Comparison of ENCODE assay signal across 1 fruit fly cellular context in the genomic region with DNA sequence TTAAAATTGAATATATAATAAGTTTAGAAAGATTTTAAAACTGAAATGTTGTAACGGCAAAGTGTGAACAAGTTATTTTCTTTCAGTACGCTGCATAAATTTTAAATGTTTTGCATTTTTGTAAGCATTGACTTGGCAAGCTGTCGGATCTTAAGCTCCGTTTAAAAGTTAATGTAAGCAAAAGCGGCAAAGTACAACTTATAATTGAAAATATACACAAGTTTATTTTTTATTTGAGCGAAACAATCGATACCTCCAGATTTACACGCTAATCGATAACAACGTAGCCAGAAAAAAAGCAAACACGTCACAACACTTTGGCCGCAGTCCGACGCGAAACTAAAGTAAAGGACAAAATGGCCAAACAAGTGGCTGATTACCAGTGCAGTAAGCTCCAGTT.
TF ChIP-seq lines count a peak whose summit lies in the region.

TSS of gene Catsup (plus strand) at position 273 of the 400 bp plus-strand sequence.

TF ChIP-seq in whole organism, embryonic, 481 proteins besides CTCF, POLR2A, EP300 and RAD21 (continued from another document):
- TF ChIP-seq Doc3 (GFP tag; IDR thresholded peaks at IDR 0.05; lab: Robert Waterston, UW; ENCODE audit: partially characterized antibody): peak; percentile 78
- TF ChIP-seq jing (GFP tag; optimal IDR thresholded peaks at IDR 0.05; lab: Kevin White, UChicago): no peak
- TF ChIP-seq CG1792 (GFP tag; optimal IDR thresholded peaks at IDR 0.05; lab: Kevin White, UChicago): no peak
- TF ChIP-seq zen2 (GFP tag; IDR thresholded peaks at IDR 0.05; lab: Robert Waterston, UW; ENCODE audit: partially characterized antibody): peak; percentile 43; the same call in 1 of the 3 replicates
- no peak for TF ChIP-seq Gug (GFP tag; IDR thresholded peaks at IDR 0.05; lab: Robert Waterston, UW)
- TF ChIP-seq kni (GFP tag; optimal IDR thresholded peaks at IDR 0.05; lab: Kevin White, UChicago): no peak
- TF ChIP-seq Sin3A (optimal IDR thresholded peaks at IDR 0.05; lab: Kevin White, UChicago): peak; percentile 20
- peak; percentile 69 for TF ChIP-seq Dref (GFP tag; IDR thresholded peaks at IDR 0.05; lab: Robert Waterston, UW)
- TF ChIP-seq hkb (optimal IDR thresholded peaks at IDR 0.05; lab: Kevin White, UChicago): no peak
- no peak for TF ChIP-seq hkb (GFP tag; IDR thresholded peaks at IDR 0.05; lab: Robert Waterston, UW)
- peak; percentile 17 for TF ChIP-seq phol (tag; optimal IDR thresholded peaks at IDR 0.05; lab: Kevin White, UChicago)
- TF ChIP-seq CG8944 (GFP tag; optimal IDR thresholded peaks at IDR 0.05; lab: Kevin White, UChicago): no peak
- no peak for TF ChIP-seq CG8388 (GFP tag; optimal IDR thresholded peaks at IDR 0.05; lab: Kevin White, UChicago)
- TF ChIP-seq Poxn (GFP tag; IDR thresholded peaks at IDR 0.05; lab: Robert Waterston, UW): no peak
- TF ChIP-seq Dp (GFP tag; optimal IDR thresholded peaks at IDR 0.05; lab: Kevin White, UChicago): peak; percentile 21
- TF ChIP-seq Ptx1 (GFP tag; IDR thresholded peaks at IDR 0.05; lab: Robert Waterston, UW): no peak
- peak; percentile 33 for TF ChIP-seq CG10267 (tag; optimal IDR thresholded peaks at IDR 0.05; lab: Kevin White, UChicago)
- no peak for TF ChIP-seq CG18011 (GFP tag; optimal IDR thresholded peaks at IDR 0.05; lab: Kevin White, UChicago)
- TF ChIP-seq PHDP (tag; optimal IDR thresholded peaks at IDR 0.05; lab: Kevin White, UChicago): no peak
- TF ChIP-seq MESR4 (GFP tag; optimal IDR thresholded peaks at IDR 0.05; lab: Kevin White, UChicago): peak; percentile 54
- no peak for TF ChIP-seq CG18764 (GFP tag; optimal IDR thresholded peaks at IDR 0.05; lab: Kevin White, UChicago)
- no peak for TF ChIP-seq CG6689 (GFP tag; IDR thresholded peaks at IDR 0.05; lab: Robert Waterston, UW)
- TF ChIP-seq HLH3B (GFP tag; IDR thresholded peaks at IDR 0.05; lab: Robert Waterston, UW): no peak
- TF ChIP-seq CG9609 (GFP tag; optimal IDR thresholded peaks at IDR 0.05; lab: Kevin White, UChicago): no peak
- no peak for TF ChIP-seq pb (GFP tag; optimal IDR thresholded peaks at IDR 0.05; lab: Kevin White, UChicago)
- peak; percentile 81 for TF ChIP-seq Scr (GFP tag; IDR thresholded peaks at IDR 0.05; lab: Robert Waterston, UW; ENCODE audit: partially characterized antibody)
- no peak for TF ChIP-seq Sry-β (GFP tag; optimal IDR thresholded peaks at IDR 0.05; lab: Kevin White, UChicago)
- peak; percentile 59 for TF ChIP-seq amos (GFP tag; IDR thresholded peaks at IDR 0.05; lab: Robert Waterston, UW; ENCODE audit: partially characterized antibody)
- TF ChIP-seq Awh (GFP tag; IDR thresholded peaks at IDR 0.05; lab: Robert Waterston, UW): no peak
- TF ChIP-seq HLH4C (GFP tag; IDR thresholded peaks at IDR 0.05; lab: Robert Waterston, UW; ENCODE audit: partially characterized antibody): peak; percentile 77
- TF ChIP-seq CG10366 (GFP tag; IDR thresholded peaks at IDR 0.05; lab: Robert Waterston, UW): no peak
- TF ChIP-seq CG10543 (GFP tag; optimal IDR thresholded peaks at IDR 0.05; lab: Kevin White, UChicago): no peak
- no peak for TF ChIP-seq Dfd (GFP tag; optimal IDR thresholded peaks at IDR 0.05; lab: Kevin White, UChicago)
- TF ChIP-seq ssp (GFP tag; IDR thresholded peaks at IDR 0.05; lab: Robert Waterston, UW): peak; percentile 74
- no peak for TF ChIP-seq sima (GFP tag; optimal IDR thresholded peaks at IDR 0.05; lab: Kevin White, UChicago)
- TF ChIP-seq CG7786 (GFP tag; optimal IDR thresholded peaks at IDR 0.05; lab: Kevin White, UChicago): no peak
- peak; percentile 21 for TF ChIP-seq CG9437 (GFP tag; optimal IDR thresholded peaks at IDR 0.05; lab: Kevin White, UChicago)
- TF ChIP-seq vfl (GFP tag; optimal IDR thresholded peaks at IDR 0.05; lab: Kevin White, UChicago): no peak
- no peak for TF ChIP-seq gcm2 (GFP tag; optimal IDR thresholded peaks at IDR 0.05; lab: Kevin White, UChicago)
- TF ChIP-seq ato (GFP tag; IDR thresholded peaks at IDR 0.05; lab: Robert Waterston, UW; ENCODE audit: partially characterized antibody): 0 out of 2 replicates have a peak, but pooled peaks have one; percentile 18
- no peak for TF ChIP-seq eve (GFP tag; optimal IDR thresholded peaks at IDR 0.05; lab: Kevin White, UChicago)
- TF ChIP-seq stwl (tag; optimal IDR thresholded peaks at IDR 0.05; lab: Kevin White, UChicago): peak; percentile 59
- no peak for TF ChIP-seq CG13624 (GFP tag; optimal IDR thresholded peaks at IDR 0.05; lab: Kevin White, UChicago)
- no peak for TF ChIP-seq CG34422 (GFP tag; IDR thresholded peaks at IDR 0.05; lab: Robert Waterston, UW)
- TF ChIP-seq YL-1 (GFP tag; optimal IDR thresholded peaks at IDR 0.05; lab: Kevin White, UChicago): peak; percentile 52
- peak; percentile 6 for TF ChIP-seq CG1603 (tag; optimal IDR thresholded peaks at IDR 0.05; lab: Kevin White, UChicago)
- no peak for TF ChIP-seq Kr (GFP tag; optimal IDR thresholded peaks at IDR 0.05; lab: Kevin White, UChicago)
- TF ChIP-seq CG13287 (GFP tag; IDR thresholded peaks at IDR 0.05; lab: Robert Waterston, UW; ENCODE audit: partially characterized antibody): peak; percentile 84
- TF ChIP-seq CrebB (tag; optimal IDR thresholded peaks at IDR 0.05; lab: Kevin White, UChicago): no peak
- TF ChIP-seq Med (GFP tag; lab: Kevin White, UChicago): peak; percentile 29
- peak; percentile 85 for TF ChIP-seq Dll (GFP tag; IDR thresholded peaks at IDR 0.05; lab: Robert Waterston, UW; ENCODE audit: partially characterized antibody)
- TF ChIP-seq bab2 (GFP tag; optimal IDR thresholded peaks at IDR 0.05; lab: Kevin White, UChicago): no peak
- TF ChIP-seq CG3726 (GFP tag; IDR thresholded peaks at IDR 0.05; lab: Robert Waterston, UW): no peak
- TF ChIP-seq CG14860 (GFP tag; IDR thresholded peaks at IDR 0.05; lab: Robert Waterston, UW; ENCODE audit: partially characterized antibody): peak; percentile 47; the same call in 2 of the 3 replicates
- TF ChIP-seq nerfin-2 (GFP tag; IDR thresholded peaks at IDR 0.05; lab: Robert Waterston, UW; ENCODE audit: partially characterized antibody): peak; percentile 56; the same call in 1 of the 2 replicates
- no peak for TF ChIP-seq dmrt11E (tag; optimal IDR thresholded peaks at IDR 0.05; lab: Kevin White, UChicago)
- TF ChIP-seq trem (tag; optimal IDR thresholded peaks at IDR 0.05; lab: Kevin White, UChicago): peak; percentile 16
- TF ChIP-seq CG10654 (GFP tag; optimal IDR thresholded peaks at IDR 0.05; lab: Kevin White, UChicago): no peak
- TF ChIP-seq CG14710 (tag; optimal IDR thresholded peaks at IDR 0.05; lab: Kevin White, UChicago): peak; percentile 22
- no peak for TF ChIP-seq repo (GFP tag; optimal IDR thresholded peaks at IDR 0.05; lab: Kevin White, UChicago)
- TF ChIP-seq Sry-δ (GFP tag; optimal IDR thresholded peaks at IDR 0.05; lab: Kevin White, UChicago): peak; percentile 61
- TF ChIP-seq CG15269 (tag; optimal IDR thresholded peaks at IDR 0.05; lab: Kevin White, UChicago): no peak
- no peak; the same call in 1 of the 2 replicates for TF ChIP-seq CG2129 (GFP tag; IDR thresholded peaks at IDR 0.05; lab: Robert Waterston, UW; ENCODE audit: partially characterized antibody)
- TF ChIP-seq CG31388 (GFP tag; optimal IDR thresholded peaks at IDR 0.05; lab: Kevin White, UChicago): no peak
- no peak for TF ChIP-seq run (tag; optimal IDR thresholded peaks at IDR 0.05; lab: Kevin White, UChicago)
- no peak for TF ChIP-seq Abd-B (GFP tag; optimal IDR thresholded peaks at IDR 0.05; lab: Kevin White, UChicago)
- TF ChIP-seq hbn (GFP tag; IDR thresholded peaks at IDR 0.05; lab: Robert Waterston, UW; ENCODE audit: partially characterized antibody): peak; percentile 67
- no peak for TF ChIP-seq Ada2b (GFP tag; IDR thresholded peaks at IDR 0.05; lab: Robert Waterston, UW)
- TF ChIP-seq CG2116 (GFP tag; optimal IDR thresholded peaks at IDR 0.05; lab: Kevin White, UChicago): peak; percentile 74
- TF ChIP-seq CG16813 (GFP tag; IDR thresholded peaks at IDR 0.05; lab: Robert Waterston, UW; ENCODE audit: partially characterized antibody): peak; percentile 63; the same call in 2 of the 3 replicates
- peak; percentile 14; the same call in 1 of the 3 replicates for TF ChIP-seq row (GFP tag; IDR thresholded peaks at IDR 0.05; lab: Robert Waterston, UW)
- peak; percentile 70 for TF ChIP-seq Bgb (GFP tag; IDR thresholded peaks at IDR 0.05; lab: Robert Waterston, UW; ENCODE audit: partially characterized antibody)
- peak; percentile 73 for TF ChIP-seq BEAF-32 (GFP tag; optimal IDR thresholded peaks at IDR 0.05; lab: Kevin White, UChicago)
- no peak for TF ChIP-seq CG3995 (GFP tag; optimal IDR thresholded peaks at IDR 0.05; lab: Kevin White, UChicago)
- peak; percentile 78 for TF ChIP-seq CG30020 (tag; optimal IDR thresholded peaks at IDR 0.05; lab: Kevin White, UChicago)
- no peak for TF ChIP-seq TFAM (GFP tag; optimal IDR thresholded peaks at IDR 0.05; lab: Kevin White, UChicago)
- TF ChIP-seq Mrtf (GFP tag; IDR thresholded peaks at IDR 0.05; lab: Robert Waterston, UW): no peak
- TF ChIP-seq Fer2 (tag; optimal IDR thresholded peaks at IDR 0.05; lab: Kevin White, UChicago): no peak
- peak; percentile 72 for TF ChIP-seq sens (GFP tag; lab: Kevin White, UChicago)
- no peak for TF ChIP-seq Dip2 (GFP tag; IDR thresholded peaks at IDR 0.05; lab: Robert Waterston, UW)
- TF ChIP-seq inv (GFP tag; IDR thresholded peaks at IDR 0.05; lab: Robert Waterston, UW; ENCODE audit: partially characterized antibody): peak; percentile 61
- TF ChIP-seq pzg (GFP tag; optimal IDR thresholded peaks at IDR 0.05; lab: Kevin White, UChicago): peak; percentile 29
- TF ChIP-seq luna (GFP tag; optimal IDR thresholded peaks at IDR 0.05; lab: Kevin White, UChicago): no peak
- no peak for TF ChIP-seq CG13424 (tag; optimal IDR thresholded peaks at IDR 0.05; lab: Kevin White, UChicago)
- no peak for TF ChIP-seq p53 (GFP tag; optimal IDR thresholded peaks at IDR 0.05; lab: Kevin White, UChicago)
- no peak for TF ChIP-seq CG15696 (tag; optimal IDR thresholded peaks at IDR 0.05; lab: Kevin White, UChicago)
- TF ChIP-seq CG6791 (GFP tag; IDR thresholded peaks at IDR 0.05; lab: Robert Waterston, UW; ENCODE audit: partially characterized antibody): peak; percentile 76
- TF ChIP-seq C15 (GFP tag; IDR thresholded peaks at IDR 0.05; lab: Robert Waterston, UW): no peak
- TF ChIP-seq sna (GFP tag; IDR thresholded peaks at IDR 0.05; lab: Robert Waterston, UW; ENCODE audit: partially characterized antibody): peak; percentile 78
- TF ChIP-seq CG10431 (GFP tag; optimal IDR thresholded peaks at IDR 0.05; lab: Kevin White, UChicago): no peak
- TF ChIP-seq CG7745 (tag; optimal IDR thresholded peaks at IDR 0.05; lab: Kevin White, UChicago): no peak
- TF ChIP-seq CG4617 (GFP tag; optimal IDR thresholded peaks at IDR 0.05; lab: Kevin White, UChicago; ENCODE audit: borderline replicate concordance): peak; percentile 17
- no peak for TF ChIP-seq CG4730 (GFP tag; IDR thresholded peaks at IDR 0.05; lab: Robert Waterston, UW)
- TF ChIP-seq Fer3 (tag; optimal IDR thresholded peaks at IDR 0.05; lab: Kevin White, UChicago): no peak
- peak; percentile 71 for TF ChIP-seq MBD-R2 (GFP tag; IDR thresholded peaks at IDR 0.05; lab: Robert Waterston, UW)
- no peak for TF ChIP-seq CG4282 (GFP tag; optimal IDR thresholded peaks at IDR 0.05; lab: Kevin White, UChicago)
- no peak; the same call in 2 of the 3 replicates for TF ChIP-seq mld (GFP tag; IDR thresholded peaks at IDR 0.05; lab: Robert Waterston, UW; ENCODE audit: partially characterized antibody)
- TF ChIP-seq CG32767 (GFP tag; IDR thresholded peaks at IDR 0.05; lab: Robert Waterston, UW): no peak
- no peak for TF ChIP-seq ranshi (GFP tag; IDR thresholded peaks at IDR 0.05; lab: Robert Waterston, UW)
- TF ChIP-seq CG17359 (tag; optimal IDR thresholded peaks at IDR 0.05; lab: Kevin White, UChicago): no peak
- TF ChIP-seq Myb (GFP tag; optimal IDR thresholded peaks at IDR 0.05; lab: Kevin White, UChicago): peak; percentile 46
- TF ChIP-seq B-H2 (GFP tag; optimal IDR thresholded peaks at IDR 0.05; lab: Kevin White, UChicago): no peak
- TF ChIP-seq Sox102F (GFP tag; optimal IDR thresholded peaks at IDR 0.05; lab: Kevin White, UChicago): no peak
- no peak for TF ChIP-seq sob (GFP tag; IDR thresholded peaks at IDR 0.05; lab: Robert Waterston, UW)
- TF ChIP-seq gfzf (GFP tag; optimal IDR thresholded peaks at IDR 0.05; lab: Kevin White, UChicago): no peak
- TF ChIP-seq CG5953 (GFP tag; IDR thresholded peaks at IDR 0.05; lab: Robert Waterston, UW): no peak
TF ChIP-seq in whole organism, embryonic: peak in this region for 55.
